Worm (Caenorhabditis elegans) whole organism, L4 larva: ENCODE measurements around the gene tag-281.

Experiments used
- F26F4.8 ChIP-seq: fragments of 200-800 bp; sonication (Bioruptor generic); conservative IDR thresholded peaks from 2 replicates; pipeline ENCODE4 v1.3.6; 2022; ENCODE audit warnings: missing genetic modification characterization, missing compliant biosample characterization
- R02D3.7 ChIP-seq: fragments of 150-350 bp; sonication (generic microtip); optimal IDR thresholded peaks from 3 replicates; lab custom pipeline; 2014; ENCODE audit warnings: missing biosample characterization, missing genetic modification characterization
- dve-1 ChIP-seq: sonication (generic microtip); optimal IDR thresholded peaks from 2 replicates; lab custom pipeline; 2017; ENCODE audit warnings: antibody characterized with exemption, mild to moderate bottlenecking, missing genetic modification characterization, missing compliant biosample characterization; ENCODE audit not compliant: insufficient read depth
- mep-1 ChIP-seq: fragments of 150-350 bp; sonication (generic microtip); optimal IDR thresholded peaks from 3 replicates; lab custom pipeline; 2014; ENCODE audit warnings: missing biosample characterization, missing genetic modification characterization
- nhr-10 ChIP-seq: fragments of 150-350 bp; optimal IDR thresholded peaks from 2 replicates; lab custom pipeline; 2014; ENCODE audit warnings: missing biosample characterization, missing genetic modification characterization
- nhr-6 ChIP-seq: fragments of 150-350 bp; optimal IDR thresholded peaks from 2 replicates; lab custom pipeline; 2014; ENCODE audit warnings: missing biosample characterization, missing genetic modification characterization
- snpc-4 ChIP-seq: fragments of 150-350 bp; optimal IDR thresholded peaks from 2 replicates; lab custom pipeline; 2014; ENCODE audit warnings: missing biosample characterization, missing genetic modification characterization

DNA sequence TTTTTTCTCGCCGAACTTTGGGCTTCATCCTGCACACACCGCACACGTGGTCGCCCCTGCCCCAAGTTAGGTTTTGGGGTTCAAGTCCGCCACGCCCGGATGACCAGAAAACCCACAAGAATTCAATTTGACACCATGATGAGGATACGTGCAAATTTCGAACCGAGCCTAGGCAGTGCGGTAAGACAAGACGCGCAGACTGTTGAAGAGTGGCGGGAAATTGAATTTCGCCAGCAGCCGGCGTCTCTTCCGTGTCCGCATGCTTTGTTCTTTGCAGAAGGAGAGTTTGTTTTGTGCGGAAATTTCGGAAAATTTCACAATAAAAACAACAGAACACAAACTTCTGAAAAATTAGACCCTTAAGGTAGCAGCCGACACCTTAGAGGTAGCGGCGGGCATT lies 40.4 kb downstream of the tag-281 start:
- TF ChIP-seq snpc-4 (tag; lab: Kevin White, UChicago) (no peak), nhr-10 (tag; lab: Kevin White, UChicago) (no peak), F26F4.8 (GFP tag; lab: Robert Waterston, UW) (no peak), R02D3.7 (tag; lab: Kevin White, UChicago) (no peak), nhr-6 (no peak), dve-1 (tag; lab: Kevin White, UChicago) (no peak), mep-1 (tag; lab: Kevin White, UChicago) (no peak)
